Worm (Caenorhabditis elegans): Measurements from ENCODE around the gene dhs-20.

dhs-20 gene

DNA sequence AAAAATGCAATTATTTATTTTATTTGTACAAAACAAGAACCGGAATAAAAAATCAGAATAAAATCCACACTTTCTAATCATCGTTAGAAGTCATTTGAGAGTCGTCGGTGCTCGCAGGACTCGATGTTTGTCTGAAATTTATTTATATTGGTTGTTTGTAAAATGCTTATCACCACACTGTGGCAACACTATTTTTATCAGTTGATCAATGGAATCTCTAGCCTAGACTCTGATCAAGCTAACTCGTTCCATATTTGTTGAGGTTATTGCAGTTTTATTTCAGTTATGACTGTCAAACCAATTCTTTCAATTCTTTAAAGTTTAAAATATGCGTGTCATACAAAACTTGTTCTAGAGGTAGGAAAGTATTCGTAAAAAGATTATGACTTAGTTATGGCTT, at the start of gene dhs-20:
Gene dhs-20, minus strand, starts transcription at position 80 of the 400 bp plus-strand sequence.
- no peak for TF ChIP-seq unc-62 (GFP tag; optimal IDR thresholded peaks at IDR 0.05)

ce11 chrV:11653095-11653494, 48.7 kb upstream of the dhs-20 start:
- TF ChIP-seq unc-62 (GFP tag; optimal IDR thresholded peaks at IDR 0.05): no peak

- no peak for TF ChIP-seq unc-62 (GFP tag; optimal IDR thresholded peaks at IDR 0.05)
These were observed 46.4 kb upstream of the dhs-20 start, which contains the start of gene zip-10 for ce11 chrV:11650720-11651119. Gene zip-10, minus strand, starts transcription at chrV:11650762.

- TF ChIP-seq unc-62 (GFP tag; optimal IDR thresholded peaks at IDR 0.05): no peak
These were observed 44.9 kb upstream of the dhs-20 start for ce11 chrV:11649254-11649653.

ce11 chrV:11648435-11648834, 44.1 kb upstream of the dhs-20 start:
- no peak for TF ChIP-seq unc-62 (GFP tag; optimal IDR thresholded peaks at IDR 0.05)

- no peak for TF ChIP-seq unc-62 (GFP tag; optimal IDR thresholded peaks at IDR 0.05)
These were observed 43.5 kb upstream of the dhs-20 start for ce11 chrV:11647821-11648220.

DNA sequence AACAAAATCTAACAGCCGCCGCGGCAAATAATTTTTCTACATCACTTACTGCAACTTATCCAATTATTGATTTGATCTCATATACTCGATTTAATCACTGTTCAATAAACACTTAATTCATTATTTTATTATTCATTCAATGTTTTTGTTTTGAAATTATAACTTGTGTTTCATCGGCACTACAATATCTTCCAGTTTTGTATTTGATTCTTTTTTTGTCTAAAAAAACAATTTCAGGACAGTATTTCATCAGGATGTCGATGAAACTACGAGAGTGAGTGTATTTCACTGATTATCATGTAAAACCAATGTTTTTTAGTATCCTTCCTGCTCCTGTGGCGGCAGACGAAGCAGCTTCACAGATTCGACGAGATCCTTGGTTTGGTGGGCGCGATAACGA, 40.9 kb upstream of the dhs-20 start, which contains the start of gene skp-1:
Gene skp-1, plus strand, starts transcription at position 238 of the 400 bp plus-strand sequence.
- no peak for TF ChIP-seq unc-62 (GFP tag; optimal IDR thresholded peaks at IDR 0.05)

- no peak for TF ChIP-seq unc-62 (GFP tag; optimal IDR thresholded peaks at IDR 0.05)
These were observed 39.8 kb upstream of the dhs-20 start, which contains the start of gene bir-1 for ce11 chrV:11644166-11644565. Gene bir-1, plus strand, starts transcription at chrV:11644477.

ce11 chrV:11641298-11641787, 37.0 kb upstream of the dhs-20 start:
- no peak for TF ChIP-seq unc-62 (GFP tag; optimal IDR thresholded peaks at IDR 0.05)

DNA sequence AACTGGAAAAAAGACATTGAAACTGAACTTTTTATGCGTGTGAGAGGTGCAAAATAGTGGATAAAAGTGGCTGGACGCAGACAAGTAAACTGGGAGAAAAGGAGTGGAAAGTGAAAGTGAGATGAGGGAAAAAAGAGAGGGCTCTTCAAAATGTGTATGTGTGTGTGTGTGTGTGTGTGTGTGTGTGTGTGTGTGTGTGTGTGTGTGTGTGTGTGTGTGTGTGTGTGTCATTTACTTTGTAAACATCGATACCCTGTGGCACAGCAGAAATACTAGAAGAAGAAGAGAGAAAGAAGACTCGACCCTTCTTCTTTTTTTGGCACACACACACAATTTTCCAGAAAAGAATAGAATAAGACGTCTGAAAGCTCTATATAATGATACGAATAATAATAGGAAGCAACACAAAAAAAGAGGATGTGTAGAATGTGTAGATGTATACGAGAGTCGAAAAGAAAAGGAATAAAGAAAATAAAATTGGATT, 34.3 kb upstream of the dhs-20 start:
- no peak for TF ChIP-seq unc-62 (GFP tag; optimal IDR thresholded peaks at IDR 0.05)

DNA sequence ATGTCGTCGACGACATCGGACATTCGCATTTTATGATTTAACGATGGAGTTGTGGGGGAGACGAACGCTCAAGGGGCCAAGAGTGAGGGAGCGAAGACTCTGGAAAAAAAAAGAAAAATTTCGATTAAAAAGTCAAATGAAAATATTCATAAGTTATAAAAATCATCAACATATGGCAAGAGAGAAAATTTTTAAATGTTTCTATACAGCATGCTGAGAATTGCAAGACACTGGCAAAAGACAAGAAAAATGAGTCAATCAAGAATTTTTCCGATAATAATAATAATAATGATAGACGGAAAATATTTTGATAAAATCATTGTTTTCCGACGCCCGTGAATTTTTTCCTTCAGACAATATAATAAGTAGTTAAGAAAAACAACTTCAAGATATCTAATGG, 32.8 kb upstream of the dhs-20 start, which contains the start of gene sipa-1:
Gene sipa-1, minus strand, starts transcription at position 101 of the 400 bp plus-strand sequence.
- no peak for TF ChIP-seq unc-62 (GFP tag; optimal IDR thresholded peaks at IDR 0.05)

- TF ChIP-seq unc-62 (GFP tag; optimal IDR thresholded peaks at IDR 0.05): no peak
These were observed 31.2 kb upstream of the dhs-20 start for ce11 chrV:11635587-11635986.

ce11 chrV:11631128-11631527, 26.8 kb upstream of the dhs-20 start:
- TF ChIP-seq unc-62 (GFP tag; optimal IDR thresholded peaks at IDR 0.05): no peak

ce11 chrV:11629222-11630026, 25.1 kb upstream of the dhs-20 start, which contains the start of gene F35B12.10:
Gene F35B12.10, minus strand, starts transcription at chrV:11629272.
- no peak for TF ChIP-seq unc-62 (GFP tag; optimal IDR thresholded peaks at IDR 0.05)

DNA sequence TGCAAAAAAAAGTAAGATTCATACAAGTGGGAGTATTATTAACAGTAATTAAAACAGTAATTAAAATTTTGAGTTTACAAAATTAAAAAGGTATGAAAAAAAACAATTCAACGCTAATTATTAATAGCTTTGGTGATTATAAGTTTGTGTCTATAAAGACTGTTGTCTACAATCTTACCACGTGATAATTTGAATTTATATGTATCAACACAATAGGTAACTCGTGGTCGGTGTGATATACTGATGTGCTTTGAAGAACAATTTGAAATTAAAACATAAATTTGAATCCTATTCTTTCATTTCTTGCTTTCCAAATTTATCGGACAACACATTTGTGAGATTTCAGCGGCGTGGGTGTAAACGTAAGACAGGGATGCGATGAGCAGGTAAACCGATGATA, 23.5 kb upstream of the dhs-20 start:
- no peak for TF ChIP-seq unc-62 (GFP tag; optimal IDR thresholded peaks at IDR 0.05)

DNA sequence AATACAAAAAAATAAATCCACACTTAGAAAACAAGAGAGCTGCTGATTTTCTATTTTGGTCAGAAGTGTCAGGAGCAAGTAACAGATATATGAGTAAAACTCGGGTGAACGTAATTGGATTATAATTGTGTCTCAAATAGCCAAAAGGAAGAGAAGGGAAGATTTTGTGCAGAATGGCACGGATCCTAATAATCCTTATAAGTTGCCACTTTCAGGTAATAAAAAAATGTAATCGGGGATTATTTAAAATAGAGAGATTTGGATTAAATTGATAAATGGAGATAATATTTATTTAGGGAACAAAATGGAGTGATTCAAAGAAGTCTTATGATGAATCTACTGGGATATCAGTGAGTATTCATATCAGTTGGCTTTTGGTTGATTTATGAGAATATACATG, 20.6 kb upstream of the dhs-20 start:
- no peak for TF ChIP-seq unc-62 (GFP tag; optimal IDR thresholded peaks at IDR 0.05)

ce11 chrV:11621276-11621675, 16.9 kb upstream of the dhs-20 start:
- no peak for TF ChIP-seq unc-62 (GFP tag; optimal IDR thresholded peaks at IDR 0.05)

Measured in whole organism, dauer.